Fruit fly (Drosophila melanogaster) whole organism, pupa: ENCODE measurements around the gene Mur2B.

Experiments
- CG10348 ChIP-seq: fragments of 200-800 bp; sonication (Bioruptor generic); IDR thresholded peaks from 2 replicates; pipeline ENCODE4 v1.3.6; 2022; ENCODE audit warnings: missing biosample characterization, missing genetic modification characterization
- CG12605 ChIP-seq: fragments of 200-800 bp; sonication (Bioruptor generic); IDR thresholded peaks from 2 replicates; pipeline ENCODE4 v1.3.6; 2022; ENCODE audit warnings: missing biosample characterization, missing genetic modification characterization
- CG15710 ChIP-seq: fragments of 200-800 bp; sonication (Bioruptor generic); optimal IDR thresholded peaks from 2 replicates; lab custom pipeline; 2018; ENCODE audit warnings: missing biosample characterization, mild to moderate bottlenecking, missing genetic modification characterization, moderate library complexity
- CG17806 ChIP-seq: fragments of 200-800 bp; sonication (Bioruptor generic); optimal IDR thresholded peaks from 2 replicates; lab custom pipeline; 2018; ENCODE audit warnings: missing biosample characterization, mild to moderate bottlenecking, missing genetic modification characterization, moderate library complexity
- CG32121 ChIP-seq: fragments of 200-800 bp; sonication (Bioruptor generic); IDR thresholded peaks from 2 replicates; pipeline ENCODE4 v1.3.6; 2022; ENCODE audit warnings: missing biosample characterization, missing genetic modification characterization
- CG34367 ChIP-seq: fragments of 200-800 bp; sonication (Bioruptor generic); optimal IDR thresholded peaks from 2 replicates; lab custom pipeline; 2018; ENCODE audit warnings: missing biosample characterization, mild to moderate bottlenecking, missing genetic modification characterization
- CG8159 ChIP-seq: fragments of 200-800 bp; sonication (Bioruptor generic); optimal IDR thresholded peaks from 3 replicates; lab custom pipeline; 2018; ENCODE audit warnings: missing biosample characterization, mild to moderate bottlenecking, missing genetic modification characterization, moderate library complexity
- CG9948 ChIP-seq: fragments of 200-800 bp; sonication (Bioruptor generic); optimal IDR thresholded peaks from 2 replicates; lab custom pipeline; 2018; ENCODE audit warnings: missing biosample characterization, mild to moderate bottlenecking, missing genetic modification characterization, moderate library complexity
- D1 ChIP-seq: fragments of 200-800 bp; sonication (Bioruptor generic); optimal IDR thresholded peaks from 2 replicates; lab custom pipeline; 2018; ENCODE audit warnings: missing biosample characterization, mild to moderate bottlenecking, missing genetic modification characterization, moderate library complexity
- Pif1A ChIP-seq: fragments of 200-800 bp; sonication (Bioruptor generic); optimal IDR thresholded peaks from 3 replicates; lab custom pipeline; 2016; ENCODE audit warnings: missing biosample characterization, missing genetic modification characterization
- Pif1B ChIP-seq: fragments of 200-800 bp; sonication (Bioruptor generic); optimal IDR thresholded peaks from 3 replicates; lab custom pipeline; 2016; ENCODE audit warnings: missing biosample characterization, missing genetic modification characterization
- Snoo ChIP-seq: fragments of 200-800 bp; sonication (Bioruptor generic); optimal IDR thresholded peaks from 3 replicates; lab custom pipeline; 2017; ENCODE audit warnings: missing biosample characterization, mild to moderate bottlenecking, missing genetic modification characterization, inconsistent platforms
- gl ChIP-seq: fragments of 200-800 bp; sonication (Bioruptor generic); optimal IDR thresholded peaks from 2 replicates; lab custom pipeline; 2018; ENCODE audit warnings: missing biosample characterization, mild to moderate bottlenecking, missing genetic modification characterization
- rn ChIP-seq: fragments of 200-800 bp; sonication (Bioruptor generic); IDR thresholded peaks from 2 replicates; pipeline ENCODE4 v1.3.6; 2022; ENCODE audit warnings: missing biosample characterization, missing genetic modification characterization

DNA sequence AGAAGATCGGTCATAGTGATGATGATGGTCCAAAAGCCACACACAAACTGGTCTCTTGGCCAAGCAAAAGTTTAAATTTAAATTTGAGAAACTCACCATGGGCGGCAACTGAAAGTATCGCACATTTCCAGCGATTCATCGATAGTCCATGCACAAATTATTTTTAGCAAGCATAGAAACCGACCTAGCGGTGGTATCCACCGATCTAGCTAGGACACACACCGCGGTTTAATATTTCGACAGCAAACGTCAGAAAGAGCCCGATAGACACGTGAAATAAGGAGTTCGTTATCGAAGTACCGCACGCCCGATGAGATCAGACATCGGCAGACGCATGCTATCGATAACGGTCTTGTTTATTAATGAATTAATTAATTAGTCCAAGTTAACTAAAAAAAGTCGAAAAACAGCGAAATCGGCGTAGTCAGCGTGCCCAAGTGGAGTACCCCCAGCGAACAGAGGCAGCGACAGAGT lies 155.8 kb downstream of the Mur2B start, which contains the start of gene CG14795:
- TF ChIP-seq CG34367 (no peak), CG9948 (tag; lab: Kevin White, UChicago) (no peak), Snoo (tag; lab: Kevin White, UChicago) (no peak), CG17806 (tag; lab: Kevin White, UChicago) (no peak), rn (GFP tag; lab: Robert Waterston, UW) (no peak), CG32121 (GFP tag; lab: Robert Waterston, UW) (no peak), Pif1B (GFP tag; lab: Kevin White, UChicago) (no peak), D1 (tag; lab: Kevin White, UChicago) (no peak), CG12605 (GFP tag; lab: Robert Waterston, UW) (no peak), CG10348 (no peak), Pif1A (no peak), CG15710 (tag; lab: Kevin White, UChicago) (no peak), CG8159 (tag; lab: Kevin White, UChicago) (no peak), gl (tag; lab: Kevin White, UChicago) (no peak)
